Fruit fly (Drosophila melanogaster) whole organism, embryonic: Measurements from ENCODE around the gene tj.
A peak's percentile ranks its signal among the peaks of the same experiment; 100 is the strongest.

Experiments
- CG10543 ChIP-seq: fragments of 200-800 bp; sonication (Bioruptor generic); optimal IDR thresholded peaks from 3 replicates; lab custom pipeline; 2017; ENCODE audit warnings: missing biosample characterization, mild to moderate bottlenecking, missing genetic modification characterization, moderate library complexity
- CG12659 ChIP-seq: fragments of 200-800 bp; sonication (Bioruptor generic); optimal IDR thresholded peaks from 3 replicates; lab custom pipeline; 2017; ENCODE audit warnings: mild to moderate bottlenecking, missing biosample characterization, missing genetic modification reagents, missing genetic modification characterization
- CG12942 ChIP-seq: fragments of 200-800 bp; sonication (Bioruptor generic); optimal IDR thresholded peaks from 3 replicates; lab custom pipeline; 2016; ENCODE audit warnings: missing biosample characterization, missing genetic modification characterization
- CG13287 ChIP-seq: fragments of 200-800 bp; sonication (Bioruptor generic); IDR thresholded peaks from 2 replicates; pipeline ENCODE4 v1.3.6; 2022; ENCODE audit warnings: missing biosample characterization, missing genetic modification characterization; ENCODE audit not compliant: partially characterized antibody
- CG14050 ChIP-seq: fragments of 200-800 bp; sonication (Bioruptor generic); IDR thresholded peaks from 3 replicates; pipeline ENCODE4 v1.3.6; 2022; ENCODE audit warnings: missing biosample characterization, missing genetic modification characterization
- CG1647 ChIP-seq: fragments of 200-800 bp; sonication (Bioruptor generic); optimal IDR thresholded peaks from 3 replicates; lab custom pipeline; 2016; ENCODE audit warnings: missing biosample characterization, missing genetic modification characterization
- CG16813 ChIP-seq: fragments of 200-800 bp; sonication (Bioruptor generic); IDR thresholded peaks from 3 replicates; pipeline ENCODE4 v1.3.6; 2022; ENCODE audit warnings: missing biosample characterization, missing genetic modification characterization; ENCODE audit not compliant: partially characterized antibody
- CG2116 ChIP-seq: fragments of 200-800 bp; sonication (Bioruptor generic); optimal IDR thresholded peaks from 3 replicates; lab custom pipeline; 2018; ENCODE audit warnings: missing biosample characterization, mild to moderate bottlenecking, missing genetic modification characterization
- CG31441 ChIP-seq: fragments of 200-800 bp; sonication (Bioruptor generic); IDR thresholded peaks from 2 replicates; pipeline ENCODE4 v1.3.6; 2022; ENCODE audit warnings: missing biosample characterization, missing genetic modification characterization
- CG34224 ChIP-seq: fragments of 200-800 bp; sonication (Bioruptor generic); IDR thresholded peaks from 3 replicates; pipeline ENCODE4 v1.3.6; 2022; ENCODE audit warnings: missing biosample characterization, missing genetic modification characterization; ENCODE audit not compliant: partially characterized antibody
- CG4404 ChIP-seq: fragments of 200-800 bp; sonication (Bioruptor generic); IDR thresholded peaks from 2 replicates; pipeline ENCODE4 v1.3.6; 2022; ENCODE audit warnings: missing biosample characterization, missing genetic modification characterization
- CG7271 ChIP-seq: fragments of 200-800 bp; sonication (Bioruptor generic); optimal IDR thresholded peaks from 2 replicates; lab custom pipeline; 2018; ENCODE audit warnings: missing biosample characterization, mild to moderate bottlenecking, missing genetic modification characterization, moderate library complexity
- CG7357 ChIP-seq: fragments of 200-800 bp; sonication (Bioruptor generic); IDR thresholded peaks from 3 replicates; pipeline ENCODE4 v1.3.6; 2022; ENCODE audit warnings: missing biosample characterization, missing genetic modification characterization
- CG7786 ChIP-seq: fragments of 200-800 bp; sonication (Bioruptor generic); optimal IDR thresholded peaks from 2 replicates; lab custom pipeline; 2016; ENCODE audit warnings: missing biosample characterization, missing genetic modification characterization
- CG7839 ChIP-seq: fragments of 200-800 bp; sonication (Bioruptor generic); optimal IDR thresholded peaks from 3 replicates; lab custom pipeline; 2018; ENCODE audit warnings: missing biosample characterization, mild to moderate bottlenecking, missing genetic modification characterization, moderate library complexity
- CG9727 ChIP-seq: fragments of 200-800 bp; sonication (Bioruptor generic); optimal IDR thresholded peaks from 3 replicates; lab custom pipeline; 2017; ENCODE audit warnings: missing biosample characterization, mild to moderate bottlenecking, missing genetic modification characterization
- CHES-1-like ChIP-seq: fragments of 200-800 bp; sonication (Bioruptor generic); optimal IDR thresholded peaks from 2 replicates; lab custom pipeline; 2016; ENCODE audit warnings: missing biosample characterization, missing genetic modification characterization
- Dek ChIP-seq: fragments of 200-800 bp; sonication (Bioruptor generic); optimal IDR thresholded peaks from 3 replicates; lab custom pipeline; 2019; ENCODE audit warnings: missing biosample characterization, mild to moderate bottlenecking, missing genetic modification characterization, moderate library complexity
- Dll ChIP-seq: fragments of 200-800 bp; sonication (Bioruptor generic); IDR thresholded peaks from 4 replicates; pipeline ENCODE4 v1.3.6; 2022; ENCODE audit warnings: missing biosample characterization, missing genetic modification characterization; ENCODE audit not compliant: partially characterized antibody
- E2f1 ChIP-seq: fragments of 200-800 bp; sonication (Bioruptor generic); IDR thresholded peaks from 2 replicates; pipeline ENCODE4 v1.3.6; 2022; ENCODE audit warnings: missing biosample characterization, missing genetic modification characterization
- HLH3B ChIP-seq: fragments of 200-800 bp; sonication (Bioruptor generic); IDR thresholded peaks from 2 replicates; pipeline ENCODE4 v1.3.6; 2022; ENCODE audit warnings: missing biosample characterization, missing genetic modification characterization
- HLH54F ChIP-seq: fragments of 200-800 bp; sonication (Bioruptor generic); optimal IDR thresholded peaks from 3 replicates; lab custom pipeline; 2016; ENCODE audit warnings: missing biosample characterization, missing genetic modification characterization
- Hand ChIP-seq: fragments of 200-800 bp; sonication (Bioruptor generic); optimal IDR thresholded peaks from 2 replicates; lab custom pipeline; 2017; ENCODE audit warnings: mild to moderate bottlenecking, missing biosample characterization, missing genetic modification reagents, missing genetic modification characterization
- Lhr ChIP-seq: fragments of 200-800 bp; sonication (Bioruptor generic); optimal IDR thresholded peaks from 3 replicates; lab custom pipeline; 2017; ENCODE audit warnings: mild to moderate bottlenecking, missing biosample characterization, missing genetic modification reagents, missing genetic modification characterization
- Lpt ChIP-seq: fragments of >200 bp; optimal IDR thresholded peaks from 2 replicates; lab custom pipeline; 2018; ENCODE audit warnings: missing biosample characterization, missing genetic modification characterization
- MBD-R2 ChIP-seq: fragments of 200-800 bp; sonication (Bioruptor generic); IDR thresholded peaks from 2 replicates; pipeline ENCODE4 v1.3.6; 2022; ENCODE audit warnings: missing biosample characterization, missing genetic modification characterization
- NC2β ChIP-seq: fragments of 200-800 bp; sonication (Bioruptor generic); optimal IDR thresholded peaks from 2 replicates; lab custom pipeline; 2016; ENCODE audit warnings: missing biosample characterization, missing genetic modification characterization
- Side ChIP-seq: fragments of 200-800 bp; sonication (Bioruptor generic); optimal IDR thresholded peaks from 2 replicates; lab custom pipeline; 2016; ENCODE audit warnings: missing biosample characterization, missing genetic modification characterization
- Sry-β ChIP-seq: fragments of 200-800 bp; sonication (Bioruptor generic); optimal IDR thresholded peaks from 2 replicates; lab custom pipeline; 2018; ENCODE audit warnings: missing biosample characterization, mild to moderate bottlenecking, missing genetic modification characterization, moderate library complexity
- Ssrp ChIP-seq: fragments of 200-800 bp; sonication (Bioruptor generic); optimal IDR thresholded peaks from 2 replicates; lab custom pipeline; 2018; ENCODE audit warnings: missing biosample characterization, mild to moderate bottlenecking, missing genetic modification characterization, moderate library complexity
- ac ChIP-seq: fragments of 200-800 bp; sonication (Bioruptor generic); optimal IDR thresholded peaks from 3 replicates; lab custom pipeline; 2017; ENCODE audit warnings: missing biosample characterization, mild to moderate bottlenecking, missing genetic modification characterization
- amos ChIP-seq: fragments of 200-800 bp; sonication (Bioruptor generic); IDR thresholded peaks from 2 replicates; pipeline ENCODE4 v1.3.6; 2022; ENCODE audit warnings: missing biosample characterization, missing genetic modification characterization; ENCODE audit not compliant: partially characterized antibody
- bcd ChIP-seq: fragments of 200-800 bp; sonication (Bioruptor generic); optimal IDR thresholded peaks from 2 replicates; lab custom pipeline; 2017; ENCODE audit warnings: missing biosample characterization, mild to moderate bottlenecking, missing genetic modification characterization
- dati ChIP-seq: fragments of 200-800 bp; sonication (Bioruptor generic); IDR thresholded peaks from 2 replicates; pipeline ENCODE4 v1.3.6; 2022; ENCODE audit warnings: missing biosample characterization, missing genetic modification characterization
- ftz-f1 ChIP-seq: fragments of 200-800 bp; sonication (Bioruptor generic); optimal IDR thresholded peaks from 2 replicates; lab custom pipeline; 2016; ENCODE audit warnings: missing biosample characterization, missing genetic modification characterization
- grn ChIP-seq: fragments of 200-800 bp; sonication (Bioruptor generic); optimal IDR thresholded peaks from 3 replicates; lab custom pipeline; 2017; ENCODE audit warnings: missing biosample characterization, missing genetic modification characterization
- gro ChIP-seq: fragments of 200-800 bp; sonication (Bioruptor generic); optimal IDR thresholded peaks from 2 replicates; lab custom pipeline; 2016; ENCODE audit warnings: missing biosample characterization, missing genetic modification characterization
- hb ChIP-seq: fragments of 200-800 bp; sonication (Bioruptor generic); IDR thresholded peaks from 3 replicates; pipeline ENCODE4 v1.3.6; 2022; ENCODE audit warnings: missing biosample characterization, missing genetic modification characterization; ENCODE audit not compliant: partially characterized antibody
- knrl ChIP-seq: fragments of 200-800 bp; sonication (Bioruptor generic); IDR thresholded peaks from 3 replicates; pipeline ENCODE4 v1.3.6; 2022; ENCODE audit warnings: missing biosample characterization, missing genetic modification characterization; ENCODE audit not compliant: partially characterized antibody
- luna ChIP-seq: fragments of 200-800 bp; sonication (Bioruptor generic); optimal IDR thresholded peaks from 2 replicates; lab custom pipeline; 2016; ENCODE audit warnings: missing biosample characterization, missing genetic modification characterization
- nerfin-2 ChIP-seq: fragments of 200-800 bp; sonication (Bioruptor generic); IDR thresholded peaks from 2 replicates; pipeline ENCODE4 v1.3.6; 2022; ENCODE audit warnings: missing biosample characterization, missing genetic modification characterization; ENCODE audit not compliant: partially characterized antibody
- nmo ChIP-seq: fragments of 200-800 bp; sonication (Bioruptor generic); optimal IDR thresholded peaks from 2 replicates; lab custom pipeline; 2018; ENCODE audit warnings: missing biosample characterization, mild to moderate bottlenecking, missing genetic modification characterization, moderate library complexity
- pfk ChIP-seq: fragments of 200-800 bp; sonication (Bioruptor generic); optimal IDR thresholded peaks from 2 replicates; lab custom pipeline; 2018; ENCODE audit warnings: missing biosample characterization, mild to moderate bottlenecking, missing genetic modification characterization, moderate library complexity
- pita ChIP-seq: fragments of 200-800 bp; sonication (Bioruptor generic); optimal IDR thresholded peaks from 2 replicates; lab custom pipeline; 2017; ENCODE audit warnings: missing biosample characterization, mild to moderate bottlenecking, missing genetic modification characterization
- seq ChIP-seq: fragments of 200-800 bp; sonication (Bioruptor generic); IDR thresholded peaks from 2 replicates; pipeline ENCODE4 v1.3.6; 2022; ENCODE audit warnings: missing biosample characterization, missing genetic modification characterization
- slp2 ChIP-seq: fragments of 200-800 bp; sonication (Bioruptor generic); optimal IDR thresholded peaks from 2 replicates; lab custom pipeline; 2016; ENCODE audit warnings: missing biosample characterization, missing genetic modification characterization
- sr ChIP-seq: fragments of 200-800 bp; sonication (Bioruptor generic); IDR thresholded peaks from 3 replicates; pipeline ENCODE4 v1.3.6; 2022; ENCODE audit warnings: missing biosample characterization, missing genetic modification characterization
- tx ChIP-seq: fragments of 200-800 bp; sonication (Bioruptor generic); optimal IDR thresholded peaks from 2 replicates; lab custom pipeline; 2016; ENCODE audit warnings: missing biosample characterization, missing genetic modification characterization
- wek ChIP-seq: fragments of 200-800 bp; sonication (Bioruptor generic); optimal IDR thresholded peaks from 3 replicates; lab custom pipeline; 2018; ENCODE audit warnings: missing biosample characterization, mild to moderate bottlenecking, missing genetic modification characterization, moderate library complexity
- zf30C ChIP-seq: fragments of 200-800 bp; sonication (Bioruptor generic); optimal IDR thresholded peaks from 3 replicates; lab custom pipeline; 2018; ENCODE audit warnings: missing biosample characterization, mild to moderate bottlenecking, missing genetic modification characterization

tj gene

dm6 chr2L:19453381-19453780 lies 10.7 kb upstream of the tj start, which contains the start of gene Top2 (continued):
- TF ChIP-seq bcd (GFP tag; lab: Kevin White, UChicago) (peak; percentile 44), CG16813 (peak; percentile 89), CG10543 (no peak), E2f1 (GFP tag; lab: Robert Waterston, UW) (peak; percentile 30; the same call in 1 of the 2 replicates), tx (GFP tag; lab: Kevin White, UChicago) (peak; percentile 12), CG13287 (GFP tag; lab: Robert Waterston, UW) (peak; percentile 92), gro (peak; percentile 61), sr (GFP tag; lab: Robert Waterston, UW) (no peak), nmo (GFP tag; lab: Kevin White, UChicago) (peak; percentile 70), wek (GFP tag; lab: Kevin White, UChicago) (no peak), Dll (GFP tag; lab: Robert Waterston, UW) (peak; percentile 80), Side (GFP tag; lab: Kevin White, UChicago) (peak; percentile 42), HLH54F (GFP tag; lab: Kevin White, UChicago) (peak; percentile 40), amos (GFP tag; lab: Robert Waterston, UW) (peak; percentile 91), Hand (GFP tag; lab: Kevin White, UChicago) (no peak), grn (no peak), CG4404 (GFP tag; lab: Robert Waterston, UW) (no peak), zf30C (GFP tag; lab: Kevin White, UChicago) (no peak), ac (GFP tag; lab: Kevin White, UChicago) (no peak), pfk (no peak), nerfin-2 (GFP tag; lab: Robert Waterston, UW) (peak; percentile 53; the same call in 1 of the 2 replicates), CG7839 (tag; lab: Kevin White, UChicago) (peak; percentile 14), knrl (GFP tag; lab: Robert Waterston, UW) (peak; percentile 86), Sry-β (GFP tag; lab: Kevin White, UChicago) (peak; percentile 50), CG12659 (GFP tag; lab: Kevin White, UChicago) (peak; percentile 79), CG12942 (GFP tag; lab: Kevin White, UChicago) (peak; percentile 3), MBD-R2 (GFP tag; lab: Robert Waterston, UW) (peak; percentile 89), CG7357 (GFP tag; lab: Robert Waterston, UW) (no peak), CG34224 (GFP tag; lab: Robert Waterston, UW) (peak; percentile 63), CG1647 (GFP tag; lab: Kevin White, UChicago) (no peak), CG7786 (peak; percentile 21), CHES-1-like (GFP tag; lab: Kevin White, UChicago) (peak; percentile 67), HLH3B (GFP tag; lab: Robert Waterston, UW) (no peak), seq (GFP tag; lab: Robert Waterston, UW) (no peak), pita (GFP tag; lab: Kevin White, UChicago) (peak; percentile 95), CG2116 (GFP tag; lab: Kevin White, UChicago) (peak; percentile 97), slp2 (no peak), ftz-f1 (GFP tag; lab: Kevin White, UChicago) (peak; percentile 65), CG31441 (GFP tag; lab: Robert Waterston, UW) (peak; percentile 99), hb (GFP tag; lab: Robert Waterston, UW) (peak; percentile 76), Lpt (GFP tag; lab: Kevin White, UChicago) (no peak), Dek (tag; lab: Kevin White, UChicago) (peak; percentile 54), Lhr (GFP tag; lab: Kevin White, UChicago) (peak; percentile 94), CG7271 (tag; lab: Kevin White, UChicago) (peak; percentile 18), CG9727 (peak; percentile 24), CG14050 (GFP tag; lab: Robert Waterston, UW) (no peak), NC2β (GFP tag; lab: Kevin White, UChicago) (peak; percentile 33), Ssrp (tag; lab: Kevin White, UChicago) (peak; percentile 43), dati (no peak), luna (no peak)
